In the genomic region with DNA sequence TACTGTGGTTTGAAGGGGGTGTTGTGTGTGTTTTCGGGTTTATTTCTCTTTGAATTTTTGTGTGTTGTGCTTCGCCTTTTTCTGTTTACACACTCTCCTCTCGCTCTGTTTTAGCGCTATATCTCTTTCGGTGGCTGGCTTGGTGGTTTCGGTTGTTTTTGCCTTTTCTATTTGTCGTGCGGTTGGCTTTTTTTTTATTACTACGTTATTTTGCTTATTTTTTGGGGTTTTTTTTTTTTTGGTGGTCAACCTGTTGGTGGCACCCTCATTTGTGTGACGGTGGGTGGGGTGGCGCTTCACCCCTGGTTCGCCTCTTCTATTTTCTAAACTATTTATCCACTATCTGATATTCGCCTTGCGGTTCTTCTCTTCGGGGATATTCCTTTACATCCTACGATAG, we compare ENCODE assay signal across 1 fruit fly cellular context.
TF ChIP-seq lines count a peak whose summit lies in the region.

No protein-coding gene starts in this region.

TF ChIP-seq in whole organism, prepupa, 60 proteins besides CTCF, POLR2A, EP300 and RAD21 (continued from another document):
- no peak for TF ChIP-seq lz (GFP tag; optimal IDR thresholded peaks at IDR 0.05; lab: Kevin White, UChicago)
- no peak for TF ChIP-seq fd59A (GFP tag; optimal IDR thresholded peaks at IDR 0.05; lab: Kevin White, UChicago)
- TF ChIP-seq CG34406 (GFP tag; optimal IDR thresholded peaks at IDR 0.05; lab: Kevin White, UChicago), result no peak
- TF ChIP-seq ss (GFP tag; optimal IDR thresholded peaks at IDR 0.05; lab: Kevin White, UChicago), result no peak
- no peak for TF ChIP-seq Hr39 (GFP tag; optimal IDR thresholded peaks at IDR 0.05; lab: Kevin White, UChicago)
- peak; percentile 18 for TF ChIP-seq Hr4 (GFP tag; optimal IDR thresholded peaks at IDR 0.05; lab: Kevin White, UChicago)
- TF ChIP-seq CG10631 (GFP tag; optimal IDR thresholded peaks at IDR 0.05; lab: Kevin White, UChicago), result no peak
- TF ChIP-seq Eip75B (GFP tag; optimal IDR thresholded peaks at IDR 0.05; lab: Kevin White, UChicago), result no peak
- TF ChIP-seq CG4318 (GFP tag; optimal IDR thresholded peaks at IDR 0.05; lab: Kevin White, UChicago), result no peak
- TF ChIP-seq svp (GFP tag; lab: Kevin White, UChicago), result no peak
- TF ChIP-seq CG6808 (GFP tag; optimal IDR thresholded peaks at IDR 0.05; lab: Kevin White, UChicago), result no peak
- TF ChIP-seq acj6 (GFP tag; optimal IDR thresholded peaks at IDR 0.05; lab: Kevin White, UChicago), result no peak
- no peak for TF ChIP-seq Lpt (GFP tag; optimal IDR thresholded peaks at IDR 0.05; lab: Kevin White, UChicago)
- no peak for TF ChIP-seq CG1621 (tag; optimal IDR thresholded peaks at IDR 0.05; lab: Kevin White, UChicago)
- TF ChIP-seq Smox (GFP tag; optimal IDR thresholded peaks at IDR 0.05; lab: Kevin White, UChicago), result no peak
- no peak for TF ChIP-seq dsx (GFP tag; optimal IDR thresholded peaks at IDR 0.05; lab: Kevin White, UChicago; ENCODE audit: poor library complexity, severe bottlenecking)
- TF ChIP-seq Met (GFP tag; optimal IDR thresholded peaks at IDR 0.05; lab: Kevin White, UChicago), result no peak
- peak; percentile 79 for TF ChIP-seq eg (GFP tag; IDR thresholded peaks at IDR 0.05; lab: Robert Waterston, UW)
- no peak for TF ChIP-seq Ets21C (GFP tag; optimal IDR thresholded peaks at IDR 0.05; lab: Kevin White, UChicago)
- no peak for TF ChIP-seq achi (GFP tag; optimal IDR thresholded peaks at IDR 0.05; lab: Kevin White, UChicago)
- no peak for TF ChIP-seq esn (GFP tag; optimal IDR thresholded peaks at IDR 0.05; lab: Kevin White, UChicago)
- TF ChIP-seq OdsH (GFP tag; optimal IDR thresholded peaks at IDR 0.05; lab: Kevin White, UChicago), result no peak
- TF ChIP-seq CG6163 (GFP tag; IDR thresholded peaks at IDR 0.05; lab: Robert Waterston, UW), result peak; percentile 54; the same call in 2 of the 3 replicates
- no peak for TF ChIP-seq topi (GFP tag; optimal IDR thresholded peaks at IDR 0.05; lab: Kevin White, UChicago)
- TF ChIP-seq CG11902 (GFP tag; optimal IDR thresholded peaks at IDR 0.05; lab: Kevin White, UChicago), result no peak
- TF ChIP-seq CG6792 (GFP tag; optimal IDR thresholded peaks at IDR 0.05; lab: Kevin White, UChicago), result no peak
- no peak for TF ChIP-seq CG8319 (GFP tag; optimal IDR thresholded peaks at IDR 0.05; lab: Kevin White, UChicago)
- TF ChIP-seq CG11294 (GFP tag; IDR thresholded peaks at IDR 0.05; lab: Robert Waterston, UW), result no peak
